Fruit fly (Drosophila melanogaster) whole organism, embryonic: ENCODE measurements around the gene CG12947.
A peak's percentile ranks its signal among the peaks of the same experiment; 100 is the strongest.

Experiments used
- ATbp ChIP-seq: fragments of 200-800 bp; sonication (Bioruptor generic); optimal IDR thresholded peaks from 2 replicates; lab custom pipeline; 2017; ENCODE audit warnings: missing biosample characterization, mild to moderate bottlenecking, missing genetic modification characterization, missing genetic modification reagents
- Abd-B ChIP-seq: fragments of 200-800 bp; sonication (Bioruptor generic); optimal IDR thresholded peaks from 2 replicates; lab custom pipeline; 2018; ENCODE audit warnings: missing biosample characterization, mild to moderate bottlenecking, missing genetic modification characterization, moderate library complexity
- Adf1 ChIP-seq: fragments of 200-800 bp; sonication (Bioruptor generic); IDR thresholded peaks from 2 replicates; pipeline ENCODE4 v1.3.6; 2022; ENCODE audit warnings: missing biosample characterization, missing genetic modification characterization
- Asciz ChIP-seq: fragments of 200-800 bp; sonication (Bioruptor generic); optimal IDR thresholded peaks from 2 replicates; lab custom pipeline; 2017; ENCODE audit warnings: missing biosample characterization, mild to moderate bottlenecking, missing genetic modification characterization, missing genetic modification reagents
- B-H1 ChIP-seq: fragments of 200-800 bp; sonication (Bioruptor generic); IDR thresholded peaks from 3 replicates; pipeline ENCODE4 v1.3.6; 2022; ENCODE audit warnings: missing biosample characterization, missing genetic modification characterization
- Bdp1 ChIP-seq: fragments of 200-800 bp; sonication (Bioruptor generic); optimal IDR thresholded peaks from 3 replicates; lab custom pipeline; 2016; ENCODE audit warnings: missing biosample characterization, missing genetic modification characterization
- CG10431 ChIP-seq: fragments of 200-800 bp; sonication (Bioruptor generic); optimal IDR thresholded peaks from 3 replicates; lab custom pipeline; 2018; ENCODE audit warnings: missing biosample characterization, mild to moderate bottlenecking, missing genetic modification characterization
- CG11085 ChIP-seq: fragments of 200-800 bp; sonication (Bioruptor generic); IDR thresholded peaks from 2 replicates; pipeline ENCODE4 v1.3.6; 2022; ENCODE audit warnings: missing biosample characterization, missing genetic modification characterization
- CG11398 ChIP-seq: fragments of 200-800 bp; sonication (Bioruptor generic); optimal IDR thresholded peaks from 2 replicates; lab custom pipeline; 2016; ENCODE audit warnings: missing biosample characterization, missing genetic modification characterization
- CG11696 ChIP-seq: fragments of 200-800 bp; sonication (Bioruptor generic); IDR thresholded peaks from 2 replicates; pipeline ENCODE4 v1.3.6; 2022; ENCODE audit warnings: missing biosample characterization, missing genetic modification characterization
- CG12219 ChIP-seq: fragments of 200-800 bp; sonication (Bioruptor generic); optimal IDR thresholded peaks from 3 replicates; lab custom pipeline; 2018; ENCODE audit warnings: missing biosample characterization, mild to moderate bottlenecking, missing genetic modification characterization
- CG13123 ChIP-seq: fragments of 200-800 bp; sonication (Bioruptor generic); optimal IDR thresholded peaks from 2 replicates; lab custom pipeline; 2016; ENCODE audit warnings: missing biosample characterization, missing genetic modification characterization
- CG17802 ChIP-seq: fragments of 200-800 bp; sonication (Bioruptor generic); optimal IDR thresholded peaks from 2 replicates; lab custom pipeline; 2018; ENCODE audit warnings: missing biosample characterization, mild to moderate bottlenecking, missing genetic modification characterization, moderate library complexity
- CG18262 ChIP-seq: fragments of 200-800 bp; optimal IDR thresholded peaks from 3 replicates; lab custom pipeline; 2019; ENCODE audit warnings: missing biosample characterization, mild to moderate bottlenecking, missing genetic modification characterization, moderate library complexity
- CG18619 ChIP-seq: fragments of 200-800 bp; sonication (Bioruptor generic); optimal IDR thresholded peaks from 3 replicates; lab custom pipeline; 2017; ENCODE audit warnings: missing biosample characterization, mild to moderate bottlenecking, missing genetic modification characterization
- CG2120 ChIP-seq: fragments of 200-800 bp; sonication (Bioruptor generic); optimal IDR thresholded peaks from 3 replicates; lab custom pipeline; 2016; ENCODE audit warnings: missing biosample characterization, missing genetic modification characterization
- CG31365 ChIP-seq: fragments of 200-800 bp; sonication (Bioruptor generic); optimal IDR thresholded peaks from 2 replicates; lab custom pipeline; 2018; ENCODE audit warnings: missing biosample characterization, mild to moderate bottlenecking, missing genetic modification characterization
- CG31388 ChIP-seq: fragments of 200-800 bp; sonication (Bioruptor generic); optimal IDR thresholded peaks from 2 replicates; lab custom pipeline; 2016; ENCODE audit warnings: missing biosample characterization, missing genetic modification characterization
- CG33213 ChIP-seq: fragments of 200-800 bp; sonication (Bioruptor generic); optimal IDR thresholded peaks from 3 replicates; lab custom pipeline; 2016; ENCODE audit warnings: missing biosample characterization, missing genetic modification characterization
- CG34376 ChIP-seq: fragments of 200-800 bp; sonication (Bioruptor generic); optimal IDR thresholded peaks from 2 replicates; lab custom pipeline; 2018; ENCODE audit warnings: missing biosample characterization, mild to moderate bottlenecking, missing genetic modification characterization
- CG6254 ChIP-seq: fragments of 200-800 bp; sonication (Bioruptor generic); optimal IDR thresholded peaks from 3 replicates; lab custom pipeline; 2017; ENCODE audit warnings: mild to moderate bottlenecking, missing biosample characterization, missing genetic modification reagents, missing genetic modification characterization
- CG8924 ChIP-seq: fragments of 200-800 bp; optimal IDR thresholded peaks from 3 replicates; lab custom pipeline; 2019; ENCODE audit warnings: missing biosample characterization, mild to moderate bottlenecking, missing genetic modification characterization, moderate library complexity
- CG8944 ChIP-seq: fragments of 200-800 bp; sonication (Bioruptor generic); optimal IDR thresholded peaks from 3 replicates; lab custom pipeline; 2016; ENCODE audit warnings: missing biosample characterization, missing genetic modification characterization
- CHES-1-like ChIP-seq: fragments of 200-800 bp; sonication (Bioruptor generic); optimal IDR thresholded peaks from 2 replicates; lab custom pipeline; 2016; ENCODE audit warnings: missing biosample characterization, missing genetic modification characterization
- Dad ChIP-seq: fragments of 200-800 bp; sonication (Bioruptor generic); optimal IDR thresholded peaks from 3 replicates; lab custom pipeline; 2016; ENCODE audit warnings: missing biosample characterization, missing genetic modification characterization
- ERR ChIP-seq: fragments of 200-800 bp; sonication (Bioruptor generic); optimal IDR thresholded peaks from 2 replicates; lab custom pipeline; 2016; ENCODE audit warnings: missing biosample characterization, missing genetic modification characterization
- Fer3 ChIP-seq: fragments of 200-800 bp; sonication (Bioruptor generic); optimal IDR thresholded peaks from 2 replicates; lab custom pipeline; 2018; ENCODE audit warnings: missing biosample characterization, mild to moderate bottlenecking, missing genetic modification characterization, moderate library complexity
- HLH3B ChIP-seq: fragments of 200-800 bp; sonication (Bioruptor generic); IDR thresholded peaks from 2 replicates; pipeline ENCODE4 v1.3.6; 2022; ENCODE audit warnings: missing biosample characterization, missing genetic modification characterization
- NK7.1 ChIP-seq: fragments of 200-800 bp; sonication (Bioruptor generic); optimal IDR thresholded peaks from 3 replicates; lab custom pipeline; 2016; ENCODE audit warnings: missing biosample characterization, missing genetic modification characterization
- Nf-YB ChIP-seq: fragments of 200-800 bp; sonication (Bioruptor generic); optimal IDR thresholded peaks from 3 replicates; lab custom pipeline; 2019; ENCODE audit warnings: missing biosample characterization, mild to moderate bottlenecking, missing genetic modification characterization, moderate library complexity
- Optix ChIP-seq: fragments of 200-800 bp; sonication (Bioruptor generic); IDR thresholded peaks from 3 replicates; pipeline ENCODE4 v1.3.6; 2022; ENCODE audit warnings: missing biosample characterization, missing genetic modification characterization
- Pdp1 ChIP-seq, 2 experiments: fragments of 200-800 bp; sonication (Bioruptor generic); optimal IDR thresholded peaks; 3 replicates each; lab custom pipeline; 2016; ENCODE audit warnings: missing biosample characterization in 2 of 2, missing genetic modification characterization in 2 of 2, mild to moderate bottlenecking in 1 of 2, moderate library complexity in 1 of 2
- Ptx1 ChIP-seq: fragments of 200-800 bp; sonication (Bioruptor generic); IDR thresholded peaks from 2 replicates; pipeline ENCODE4 v1.3.6; 2022; ENCODE audit warnings: missing biosample characterization, missing genetic modification characterization
- Side ChIP-seq: fragments of 200-800 bp; sonication (Bioruptor generic); optimal IDR thresholded peaks from 2 replicates; lab custom pipeline; 2016; ENCODE audit warnings: missing biosample characterization, missing genetic modification characterization
- Spps ChIP-seq: fragments of 200-800 bp; sonication (Bioruptor generic); optimal IDR thresholded peaks from 2 replicates; lab custom pipeline; 2018; ENCODE audit warnings: missing biosample characterization, mild to moderate bottlenecking, missing genetic modification characterization
- fd3F ChIP-seq: fragments of 200-800 bp; sonication (Bioruptor generic); optimal IDR thresholded peaks from 2 replicates; lab custom pipeline; 2018; ENCODE audit warnings: missing biosample characterization, mild to moderate bottlenecking, missing genetic modification characterization, moderate library complexity
- fd96Cb ChIP-seq: fragments of 200-800 bp; sonication (Bioruptor generic); optimal IDR thresholded peaks from 2 replicates; lab custom pipeline; 2018; ENCODE audit warnings: missing biosample characterization, mild to moderate bottlenecking, missing genetic modification characterization, moderate library complexity
- grn ChIP-seq: fragments of 200-800 bp; sonication (Bioruptor generic); optimal IDR thresholded peaks from 3 replicates; lab custom pipeline; 2017; ENCODE audit warnings: missing biosample characterization, missing genetic modification characterization
- gsb-n ChIP-seq: fragments of 200-800 bp; sonication (Bioruptor generic); optimal IDR thresholded peaks from 3 replicates; lab custom pipeline; 2018; ENCODE audit warnings: missing biosample characterization, mild to moderate bottlenecking, missing genetic modification characterization
- her ChIP-seq: fragments of 200-800 bp; sonication (Bioruptor generic); optimal IDR thresholded peaks from 2 replicates; lab custom pipeline; 2016; ENCODE audit warnings: missing biosample characterization, missing genetic modification characterization
- ind ChIP-seq: fragments of 200-800 bp; sonication (Bioruptor generic); optimal IDR thresholded peaks from 3 replicates; lab custom pipeline; 2016; ENCODE audit warnings: missing biosample characterization, missing genetic modification characterization
- kay ChIP-seq: fragments of 200-800 bp; sonication (Bioruptor generic); optimal IDR thresholded peaks from 2 replicates; lab custom pipeline; 2016; ENCODE audit warnings: missing biosample characterization, missing genetic modification characterization
- oc ChIP-seq: fragments of 200-800 bp; sonication (Bioruptor generic); optimal IDR thresholded peaks from 2 replicates; lab custom pipeline; 2018; ENCODE audit warnings: missing biosample characterization, mild to moderate bottlenecking, missing genetic modification characterization, moderate library complexity
- onecut ChIP-seq: fragments of 200-800 bp; sonication (Bioruptor generic); IDR thresholded peaks from 2 replicates; pipeline ENCODE4 v1.3.6; 2022; ENCODE audit warnings: missing biosample characterization, missing genetic modification characterization
- psq ChIP-seq: fragments of 200-800 bp; sonication (Bioruptor generic); optimal IDR thresholded peaks from 2 replicates; lab custom pipeline; 2017; ENCODE audit warnings: missing biosample characterization, missing genetic modification characterization
- pzg ChIP-seq: fragments of 200-800 bp; sonication (Bioruptor generic); optimal IDR thresholded peaks from 3 replicates; lab custom pipeline; 2018; ENCODE audit warnings: missing biosample characterization, mild to moderate bottlenecking, missing genetic modification characterization, moderate library complexity
- sisA ChIP-seq: fragments of 200-800 bp; sonication (Bioruptor generic); IDR thresholded peaks from 2 replicates; pipeline ENCODE4 v1.3.6; 2022; ENCODE audit warnings: missing biosample characterization, missing genetic modification characterization
- sr ChIP-seq: fragments of 200-800 bp; sonication (Bioruptor generic); IDR thresholded peaks from 3 replicates; pipeline ENCODE4 v1.3.6; 2022; ENCODE audit warnings: missing biosample characterization, missing genetic modification characterization
- ttk ChIP-seq: fragments of 200-800 bp; sonication (Bioruptor generic); IDR thresholded peaks from 2 replicates; pipeline ENCODE4 v2.1.2; 2022; ENCODE audit warnings: missing biosample characterization, missing genetic modification characterization
- wdn ChIP-seq: fragments of 200-800 bp; sonication (Bioruptor generic); IDR thresholded peaks from 2 replicates; pipeline ENCODE4 v1.3.6; 2022; ENCODE audit warnings: missing biosample characterization, missing genetic modification characterization
- zen ChIP-seq: fragments of 200-800 bp; sonication (Bioruptor generic); optimal IDR thresholded peaks from 3 replicates; lab custom pipeline; 2018; ENCODE audit warnings: missing biosample characterization, mild to moderate bottlenecking, missing genetic modification characterization, moderate library complexity

The CG12947 gene

dm6 chr3R:9747272-9747874 is 32.5 kb upstream of the CG12947 start, which contains the start of gene CG12948 (continued):
- TF ChIP-seq CG18262 (tag; lab: Kevin White, UChicago): peak; percentile 52
- TF ChIP-seq sr (GFP tag; lab: Robert Waterston, UW): peak; percentile 93
- TF ChIP-seq onecut: 0 out of 2 replicates have a peak, but pooled peaks have one; percentile 19
- TF ChIP-seq wdn (GFP tag; lab: Robert Waterston, UW): no peak
- no peak for TF ChIP-seq CG11398 (GFP tag; lab: Kevin White, UChicago)
- TF ChIP-seq CG31365: peak; percentile 19
- TF ChIP-seq CG12219: peak; percentile 4
- no peak for TF ChIP-seq sisA
- TF ChIP-seq ATbp (GFP tag; lab: Kevin White, UChicago): no peak
- TF ChIP-seq CG13123 (GFP tag; lab: Kevin White, UChicago): no peak
- no peak for TF ChIP-seq grn (GFP tag; lab: Kevin White, UChicago)
- peak; percentile 63 for TF ChIP-seq CG34376 (GFP tag; lab: Kevin White, UChicago)
- TF ChIP-seq CG11085 (GFP tag; lab: Robert Waterston, UW): no peak
- TF ChIP-seq Pdp1 (GFP tag; optimal IDR thresholded peaks at IDR 0.05; lab: Kevin White, UChicago): peak; percentile 36 to 83
- TF ChIP-seq B-H1: no peak
- peak; percentile 17 for TF ChIP-seq Nf-YB (GFP tag; lab: Kevin White, UChicago)
- TF ChIP-seq CG18619 (GFP tag; lab: Kevin White, UChicago): no peak
- TF ChIP-seq HLH3B (GFP tag; lab: Robert Waterston, UW): 0 out of 2 replicates have a peak, but pooled peaks have one; percentile 16
- peak; percentile 4 for TF ChIP-seq Spps
- TF ChIP-seq CG11696 (GFP tag; lab: Robert Waterston, UW): no peak
- TF ChIP-seq NK7.1 (GFP tag; lab: Kevin White, UChicago): no peak
- TF ChIP-seq Side (GFP tag; lab: Kevin White, UChicago): peak; percentile 19
- TF ChIP-seq Optix: no peak
- TF ChIP-seq CG8924: peak; percentile 64
- peak; percentile 23 for TF ChIP-seq Bdp1 (GFP tag; lab: Kevin White, UChicago)
- TF ChIP-seq CHES-1-like: peak; percentile 11
- peak; percentile 29 for TF ChIP-seq ERR
- no peak for TF ChIP-seq CG10431
- TF ChIP-seq CG17802 (tag; lab: Kevin White, UChicago): no peak
- TF ChIP-seq CG8944 (GFP tag; lab: Kevin White, UChicago): peak; percentile 21
- no peak for TF ChIP-seq CG31388
- TF ChIP-seq Adf1 (GFP tag; lab: Robert Waterston, UW): peak; percentile 26; the same call in 1 of the 2 replicates
- TF ChIP-seq Abd-B (GFP tag; lab: Kevin White, UChicago): peak; percentile 61
- TF ChIP-seq psq (GFP tag; lab: Kevin White, UChicago): no peak
- TF ChIP-seq Asciz (GFP tag; lab: Kevin White, UChicago): no peak
- peak; percentile 23 for TF ChIP-seq pzg (GFP tag; lab: Kevin White, UChicago)
- TF ChIP-seq ind (GFP tag; lab: Kevin White, UChicago): peak; percentile 45
- TF ChIP-seq ttk (GFP tag; lab: Robert Waterston, UW): no peak
- no peak for TF ChIP-seq gsb-n (tag; lab: Kevin White, UChicago)
- TF ChIP-seq Fer3 (tag; lab: Kevin White, UChicago): peak; percentile 55
- TF ChIP-seq CG2120 (GFP tag; lab: Kevin White, UChicago): peak; percentile 77
- TF ChIP-seq her: peak; percentile 41
- TF ChIP-seq Ptx1 (GFP tag; lab: Robert Waterston, UW): 0 out of 2 replicates have a peak, but pooled peaks have one; percentile 43
- no peak for TF ChIP-seq oc (tag; lab: Kevin White, UChicago)
- no peak for TF ChIP-seq CG6254 (GFP tag; lab: Kevin White, UChicago)
- no peak for TF ChIP-seq kay (GFP tag; lab: Kevin White, UChicago)
- peak; percentile 30 for TF ChIP-seq CG33213 (GFP tag; lab: Kevin White, UChicago)
- no peak for TF ChIP-seq zen (tag; lab: Kevin White, UChicago)
- TF ChIP-seq Dad: peak; percentile 53
- peak; percentile 3 for TF ChIP-seq fd96Cb (tag; lab: Kevin White, UChicago)
- no peak for TF ChIP-seq fd3F (GFP tag; lab: Kevin White, UChicago)
